Fruit fly (Drosophila melanogaster): ENCODE results near the gene Ccp84Ag.

Ccp84Ag gene

DNA sequence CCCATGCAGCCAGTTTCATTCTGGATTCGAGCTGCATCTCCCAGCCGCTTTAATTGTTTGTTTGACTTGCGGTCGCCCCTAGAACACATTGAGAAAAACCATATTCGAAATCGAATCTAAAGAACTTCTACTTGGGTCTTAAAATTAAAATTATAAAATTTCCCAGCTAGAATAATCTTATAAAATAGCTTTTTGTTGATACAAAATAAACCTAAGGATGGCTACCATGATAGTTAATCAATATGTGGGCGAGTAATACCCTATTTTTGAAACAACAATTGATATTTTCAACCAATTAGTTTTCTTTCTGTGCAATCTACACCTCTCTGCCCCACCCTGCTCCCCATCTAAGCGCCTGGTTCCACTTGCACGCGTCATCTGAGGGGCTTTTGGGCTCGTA lies 12.0 kb upstream of the Ccp84Ag start (continued):
- no peak for TF ChIP-seq Deaf1 (tag; optimal IDR thresholded peaks at IDR 0.05)
- no peak for TF ChIP-seq CG7271 (tag; optimal IDR thresholded peaks at IDR 0.05)
- TF ChIP-seq CG6683 (GFP tag; optimal IDR thresholded peaks at IDR 0.05), result no peak
- TF ChIP-seq Trl (optimal IDR thresholded peaks at IDR 0.05), result no peak
- TF ChIP-seq Trl (GFP tag; optimal IDR thresholded peaks at IDR 0.05), result no peak
- peak; percentile 71 for TF ChIP-seq dmrt11E (tag; optimal IDR thresholded peaks at IDR 0.05)
- TF ChIP-seq HmgZ (tag; optimal IDR thresholded peaks at IDR 0.05), result no peak
- no peak for TF ChIP-seq CG9609 (GFP tag; optimal IDR thresholded peaks at IDR 0.05)
- TF ChIP-seq Ssrp (tag; optimal IDR thresholded peaks at IDR 0.05), result no peak
- TF ChIP-seq CG17328 (GFP tag; IDR thresholded peaks at IDR 0.05), result no peak
- TF ChIP-seq trem (tag; optimal IDR thresholded peaks at IDR 0.05), result peak; percentile 23
- no peak for TF ChIP-seq cas (GFP tag; IDR thresholded peaks at IDR 0.05)
- TF ChIP-seq sna (GFP tag; IDR thresholded peaks at IDR 0.05; ENCODE audit: partially characterized antibody), result no peak
- no peak for TF ChIP-seq tup (GFP tag; optimal IDR thresholded peaks at IDR 0.05)
- TF ChIP-seq CG12299 (tag; optimal IDR thresholded peaks at IDR 0.05), result no peak
- TF ChIP-seq CG6254 (GFP tag; optimal IDR thresholded peaks at IDR 0.05), result peak; percentile 6
- TF ChIP-seq HLH3B (GFP tag; IDR thresholded peaks at IDR 0.05), result no peak
- no peak for TF ChIP-seq Rfx (GFP tag; IDR thresholded peaks at IDR 0.05)
- 0 out of 3 replicates have a peak, but pooled peaks have one; percentile 31 for TF ChIP-seq CG34422 (GFP tag; IDR thresholded peaks at IDR 0.05)
- no peak for TF ChIP-seq CG17359 (tag; optimal IDR thresholded peaks at IDR 0.05)
- no peak for TF ChIP-seq Max (GFP tag; optimal IDR thresholded peaks at IDR 0.05)
- TF ChIP-seq ranshi (GFP tag; IDR thresholded peaks at IDR 0.05), result no peak
- no peak for TF ChIP-seq Elba2 (GFP tag; optimal IDR thresholded peaks at IDR 0.05)
- TF ChIP-seq run (tag; optimal IDR thresholded peaks at IDR 0.05), result no peak
- TF ChIP-seq chinmo (GFP tag; IDR thresholded peaks at IDR 0.05; ENCODE audit: partially characterized antibody), result no peak
- TF ChIP-seq CG14014 (GFP tag; IDR thresholded peaks at IDR 0.05), result no peak
- no peak for TF ChIP-seq Hand (GFP tag; optimal IDR thresholded peaks at IDR 0.05)
- TF ChIP-seq nom (GFP tag; optimal IDR thresholded peaks at IDR 0.05), result no peak
- TF ChIP-seq zen (tag; optimal IDR thresholded peaks at IDR 0.05), result no peak
- TF ChIP-seq ken (GFP tag; IDR thresholded peaks at IDR 0.05), result no peak
- peak; percentile 31; the same call in 1 of the 2 replicates for TF ChIP-seq CG31441 (GFP tag; IDR thresholded peaks at IDR 0.05)
- TF ChIP-seq ssp (GFP tag; IDR thresholded peaks at IDR 0.05), result no peak
- TF ChIP-seq CG4730 (GFP tag; IDR thresholded peaks at IDR 0.05), result no peak
- TF ChIP-seq CG11398 (GFP tag; optimal IDR thresholded peaks at IDR 0.05), result no peak
- TF ChIP-seq CG3407 (GFP tag; optimal IDR thresholded peaks at IDR 0.05), result no peak
- TF ChIP-seq gt (GFP tag; IDR thresholded peaks at IDR 0.05), result no peak
- no peak for TF ChIP-seq ind (GFP tag; optimal IDR thresholded peaks at IDR 0.05)
- no peak for TF ChIP-seq wor (GFP tag; IDR thresholded peaks at IDR 0.05)
- TF ChIP-seq CG18764 (GFP tag; optimal IDR thresholded peaks at IDR 0.05), result no peak
- TF ChIP-seq CG11696 (GFP tag; IDR thresholded peaks at IDR 0.05), result no peak
- peak; percentile 79 for TF ChIP-seq sens (GFP tag)
- no peak for TF ChIP-seq Ets97D (GFP tag; optimal IDR thresholded peaks at IDR 0.05)
- no peak for TF ChIP-seq CG16863 (GFP tag; optimal IDR thresholded peaks at IDR 0.05)
- TF ChIP-seq CG13894 (tag; optimal IDR thresholded peaks at IDR 0.05), result no peak
- TF ChIP-seq CG14965 (GFP tag; optimal IDR thresholded peaks at IDR 0.05; ENCODE audit: borderline replicate concordance), result no peak
- peak; percentile 51 for TF ChIP-seq CG17829 (tag; optimal IDR thresholded peaks at IDR 0.05)
- TF ChIP-seq Doc2 (GFP tag; IDR thresholded peaks at IDR 0.05), result no peak
- TF ChIP-seq HLH4C (GFP tag; IDR thresholded peaks at IDR 0.05; ENCODE audit: partially characterized antibody), result no peak
- TF ChIP-seq sob (GFP tag; IDR thresholded peaks at IDR 0.05), result no peak
- no peak for TF ChIP-seq CG17385 (GFP tag; optimal IDR thresholded peaks at IDR 0.05)
- TF ChIP-seq CG15011 (GFP tag; optimal IDR thresholded peaks at IDR 0.05), result no peak
- TF ChIP-seq NFAT (GFP tag; IDR thresholded peaks at IDR 0.05), result no peak
- no peak for TF ChIP-seq CG7372 (GFP tag; IDR thresholded peaks at IDR 0.05)

All from whole organism, embryonic.